Fruit fly (Drosophila melanogaster): Measurements from ENCODE around the gene CG17327.
A peak's percentile ranks its signal among the peaks of the same experiment; 100 is the strongest.

DNA sequence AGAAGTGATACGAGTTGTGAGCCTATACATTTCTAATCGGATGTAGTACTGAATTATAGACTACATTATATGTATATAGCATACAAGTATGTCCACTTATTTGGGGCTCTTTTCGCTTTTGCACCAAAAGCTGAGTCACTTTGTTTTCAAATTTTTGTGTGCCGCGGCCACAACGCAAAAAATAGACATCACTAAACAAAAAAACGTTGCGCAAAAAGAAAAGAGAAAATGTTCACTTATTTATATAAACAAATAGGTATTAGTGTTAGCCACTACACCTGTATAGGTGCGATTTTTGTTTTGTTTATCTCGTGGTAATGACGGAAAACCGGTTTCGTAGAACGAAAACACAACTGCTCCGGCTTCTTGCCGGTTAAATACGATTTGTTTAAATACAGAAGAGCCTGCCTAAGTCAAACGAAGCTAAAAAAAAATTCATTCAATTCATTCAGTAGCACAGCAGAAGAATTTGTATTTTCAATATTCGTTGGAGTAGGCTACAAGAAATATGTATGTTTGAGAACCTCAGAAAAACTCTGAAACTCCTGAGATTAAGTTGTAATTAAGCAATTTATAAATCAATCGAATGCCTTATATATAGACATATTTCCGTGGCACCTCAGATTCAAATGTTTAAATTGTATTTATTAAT, 14.4 kb downstream of the CG17327 start:
- TF ChIP-seq pan (optimal IDR thresholded peaks at IDR 0.05) (peak; percentile 14), CG8478 (optimal IDR thresholded peaks at IDR 0.05) (no peak), psq (optimal IDR thresholded peaks at IDR 0.05) (no peak), usp (GFP tag; optimal IDR thresholded peaks at IDR 0.05) (no peak)
